Fruit fly (Drosophila melanogaster) whole organism, adult: Measurements from ENCODE around the gene Ncoa6.
A peak's percentile ranks its signal among the peaks of the same experiment; 100 is the strongest.

Experiments used
- CG11617 ChIP-seq: fragments of 200-800 bp; sonication (Bioruptor generic); optimal IDR thresholded peaks from 2 replicates; lab custom pipeline; 2017; ENCODE audit warnings: mild to moderate bottlenecking, missing biosample characterization, missing genetic modification reagents, missing genetic modification characterization
- CG12768 ChIP-seq: fragments of 200-800 bp; sonication (Bioruptor generic); optimal IDR thresholded peaks from 2 replicates; lab custom pipeline; 2017; ENCODE audit warnings: missing biosample characterization, missing genetic modification characterization, mild to moderate bottlenecking, moderate library complexity, missing genetic modification reagents
- CG14711 ChIP-seq: fragments of 200-800 bp; sonication (Bioruptor generic); optimal IDR thresholded peaks from 2 replicates; lab custom pipeline; 2018; ENCODE audit warnings: missing biosample characterization, mild to moderate bottlenecking, missing genetic modification characterization, moderate library complexity
- CG1620 ChIP-seq: fragments of 200-800 bp; sonication (Bioruptor generic); optimal IDR thresholded peaks from 2 replicates; lab custom pipeline; 2016; ENCODE audit warnings: missing biosample characterization, missing genetic modification characterization
- CG33017 ChIP-seq: fragments of 200-800 bp; sonication (Bioruptor generic); optimal IDR thresholded peaks from 2 replicates; lab custom pipeline; 2018; ENCODE audit warnings: missing biosample characterization, mild to moderate bottlenecking, missing genetic modification characterization, moderate library complexity
- CG5204 ChIP-seq: fragments of 200-800 bp; sonication (Bioruptor generic); optimal IDR thresholded peaks from 2 replicates; lab custom pipeline; 2016; ENCODE audit warnings: missing biosample characterization, missing genetic modification characterization
- CG7045 ChIP-seq: fragments of 200-800 bp; sonication (Bioruptor generic); optimal IDR thresholded peaks from 2 replicates; lab custom pipeline; 2017; ENCODE audit warnings: missing biosample characterization, mild to moderate bottlenecking, missing genetic modification characterization
- CG7101 ChIP-seq: fragments of 200-800 bp; sonication (Bioruptor generic); optimal IDR thresholded peaks from 2 replicates; lab custom pipeline; 2018; ENCODE audit warnings: missing biosample characterization, mild to moderate bottlenecking, missing genetic modification characterization, moderate library complexity
- Clk ChIP-seq: fragments of 200-800 bp; sonication (Bioruptor generic); optimal IDR thresholded peaks from 2 replicates; lab custom pipeline; 2017; ENCODE audit warnings: missing biosample characterization, missing genetic modification characterization
- Crg-1 ChIP-seq: fragments of 200-800 bp; sonication (Bioruptor generic); optimal IDR thresholded peaks from 2 replicates; lab custom pipeline; 2016; ENCODE audit warnings: missing biosample characterization, missing genetic modification characterization
- Hr96 ChIP-seq: fragments of 200-800 bp; sonication (Bioruptor generic); optimal IDR thresholded peaks from 2 replicates; lab custom pipeline; 2016; ENCODE audit warnings: missing biosample characterization, missing genetic modification characterization
- Mnt ChIP-seq: fragments of 200-800 bp; sonication (Bioruptor generic); optimal IDR thresholded peaks from 2 replicates; lab custom pipeline; 2016; ENCODE audit warnings: missing biosample characterization, mild to moderate bottlenecking, missing genetic modification characterization
- bab1 ChIP-seq: fragments of 200-800 bp; sonication (Bioruptor generic); optimal IDR thresholded peaks from 3 replicates; lab custom pipeline; 2019; ENCODE audit warnings: missing biosample characterization, mild to moderate bottlenecking, missing genetic modification characterization, moderate library complexity
- cic ChIP-seq: fragments of 200-800 bp; sonication (Bioruptor generic); optimal IDR thresholded peaks from 2 replicates; lab custom pipeline; 2017; ENCODE audit warnings: missing biosample characterization, mild to moderate bottlenecking, missing genetic modification characterization, moderate library complexity
- cnc ChIP-seq, 2 experiments: fragments of >200 bp; optimal IDR thresholded peaks; 2 replicates each; lab custom pipeline; 2017
- kay ChIP-seq: fragments of 200-800 bp; sonication (Bioruptor generic); peaks from one replicate; lab custom pipeline; 2016; ENCODE audit warnings: missing biosample characterization, missing genetic modification characterization, borderline replicate concordance
- ovo ChIP-seq: fragments of 200-800 bp; sonication (Bioruptor generic); optimal IDR thresholded peaks from 2 replicates; lab custom pipeline; 2016; ENCODE audit warnings: missing biosample characterization, missing genetic modification characterization
- pad ChIP-seq: fragments of 200-800 bp; sonication (Bioruptor generic); optimal IDR thresholded peaks from 3 replicates; lab custom pipeline; 2017; ENCODE audit warnings: missing biosample characterization, missing genetic modification characterization, mild to moderate bottlenecking, moderate library complexity, missing genetic modification reagents
- tj ChIP-seq: fragments of 200-800 bp; sonication (Bioruptor generic); optimal IDR thresholded peaks from 3 replicates; lab custom pipeline; 2017; ENCODE audit warnings: missing biosample characterization, mild to moderate bottlenecking, missing genetic modification characterization, moderate library complexity
- toe ChIP-seq: fragments of 200-800 bp; sonication (Bioruptor generic); optimal IDR thresholded peaks from 2 replicates; lab custom pipeline; 2016; ENCODE audit warnings: missing biosample characterization, missing genetic modification characterization

The Ncoa6 gene

DNA sequence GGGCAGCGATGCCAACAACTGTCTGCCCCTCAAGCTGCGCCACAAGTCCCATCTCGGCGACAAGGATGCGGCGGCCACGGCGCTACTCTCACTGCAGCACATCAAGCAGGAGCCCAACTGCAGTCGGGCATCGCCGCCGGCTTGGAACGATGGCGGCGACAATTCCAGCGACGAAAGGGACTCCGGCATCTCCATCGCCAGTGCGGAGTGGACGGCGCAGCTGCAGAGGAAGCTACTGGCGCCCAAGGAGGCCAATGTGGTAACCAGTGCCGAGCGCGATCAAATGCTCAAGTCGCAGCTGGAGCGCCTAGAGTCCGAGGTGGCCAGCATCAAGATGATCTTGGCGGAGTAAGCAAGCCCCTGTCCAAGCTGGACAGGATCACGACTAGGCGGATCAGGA lies 17.1 kb downstream of the Ncoa6 start:
- TF ChIP-seq CG12768 (GFP tag; lab: Kevin White, UChicago) (no peak), CG14711 (no peak), Crg-1 (GFP tag; lab: Kevin White, UChicago) (no peak), Hr96 (GFP tag; lab: Kevin White, UChicago) (no peak), Mnt (GFP tag; lab: Kevin White, UChicago) (no peak), bab1 (GFP tag; lab: Kevin White, UChicago) (no peak), CG1620 (GFP tag; lab: Kevin White, UChicago) (no peak), cnc (optimal IDR thresholded peaks at IDR 0.05; lab: Kevin White, UChicago) (no peak), cic (GFP tag; lab: Kevin White, UChicago) (no peak), toe (GFP tag; lab: Kevin White, UChicago) (no peak)

- peak; percentile 2 for TF ChIP-seq ovo (GFP tag; lab: Kevin White, UChicago)
- TF ChIP-seq CG7101: peak; percentile 42
- no peak for TF ChIP-seq Crg-1 (GFP tag; lab: Kevin White, UChicago)
- TF ChIP-seq Hr96 (GFP tag; lab: Kevin White, UChicago): peak; percentile 33
- TF ChIP-seq Clk: peak; percentile 58
- TF ChIP-seq bab1 (GFP tag; lab: Kevin White, UChicago): no peak
- peak in 1 of 2 experiments; percentile 14 for TF ChIP-seq cnc (optimal IDR thresholded peaks at IDR 0.05; lab: Kevin White, UChicago)
- TF ChIP-seq CG14711: peak; percentile 21
- peak; percentile 84 for TF ChIP-seq CG12768 (GFP tag; lab: Kevin White, UChicago)
- no peak for TF ChIP-seq CG5204 (GFP tag; lab: Kevin White, UChicago)
- TF ChIP-seq toe (GFP tag; lab: Kevin White, UChicago): peak; percentile 43
- TF ChIP-seq kay (GFP tag; lab: Kevin White, UChicago): peak; percentile 98
- peak; percentile 95 for TF ChIP-seq Mnt (GFP tag; lab: Kevin White, UChicago)
- TF ChIP-seq pad (GFP tag; lab: Kevin White, UChicago): peak; percentile 50
- TF ChIP-seq CG11617 (GFP tag; lab: Kevin White, UChicago): peak; percentile 47
- TF ChIP-seq CG7045: peak; percentile 49
- peak; percentile 66 for TF ChIP-seq CG33017
- TF ChIP-seq CG1620 (GFP tag; lab: Kevin White, UChicago): peak; percentile 22
- peak; percentile 51 for TF ChIP-seq tj (GFP tag; lab: Kevin White, UChicago)
- TF ChIP-seq cic (GFP tag; lab: Kevin White, UChicago): peak; percentile 98
These were observed 20.0 kb downstream of the Ncoa6 start for dm6 chr2L:5306373-5306997.

- TF ChIP-seq Mnt (GFP tag; lab: Kevin White, UChicago) (peak; percentile 91), CG12768 (GFP tag; lab: Kevin White, UChicago) (peak; percentile 91), Clk (peak; percentile 91), toe (GFP tag; lab: Kevin White, UChicago) (peak; percentile 63), CG33017 (no peak), CG7101 (no peak), Hr96 (GFP tag; lab: Kevin White, UChicago) (peak; percentile 22), kay (GFP tag; lab: Kevin White, UChicago) (peak; percentile 98), cic (GFP tag; lab: Kevin White, UChicago) (peak; percentile 99), ovo (GFP tag; lab: Kevin White, UChicago) (peak; percentile 56), tj (GFP tag; lab: Kevin White, UChicago) (peak; percentile 93), pad (GFP tag; lab: Kevin White, UChicago) (peak; percentile 29), Crg-1 (GFP tag; lab: Kevin White, UChicago) (no peak), bab1 (GFP tag; lab: Kevin White, UChicago) (peak; percentile 4)
These were observed 21.1 kb downstream of the Ncoa6 start for dm6 chr2L:5305240-5305875.

dm6 chr2L:5304367-5304766 lies 22.1 kb downstream of the Ncoa6 start:
- TF ChIP-seq Clk (no peak), CG7101 (peak; percentile 47), bab1 (GFP tag; lab: Kevin White, UChicago) (no peak), Mnt (GFP tag; lab: Kevin White, UChicago) (peak; percentile 15), tj (GFP tag; lab: Kevin White, UChicago) (no peak), CG33017 (peak; percentile 11), CG7045 (peak; percentile 24), CG1620 (GFP tag; lab: Kevin White, UChicago) (no peak), ovo (GFP tag; lab: Kevin White, UChicago) (peak; percentile 11), Hr96 (GFP tag; lab: Kevin White, UChicago) (peak; percentile 37), CG5204 (GFP tag; lab: Kevin White, UChicago) (no peak), kay (GFP tag; lab: Kevin White, UChicago) (peak; percentile 92), CG14711 (peak; percentile 30), pad (GFP tag; lab: Kevin White, UChicago) (no peak), CG12768 (GFP tag; lab: Kevin White, UChicago) (peak; percentile 24), toe (GFP tag; lab: Kevin White, UChicago) (no peak), CG11617 (GFP tag; lab: Kevin White, UChicago) (no peak), cnc (optimal IDR thresholded peaks at IDR 0.05; lab: Kevin White, UChicago) (no peak), cic (GFP tag; lab: Kevin White, UChicago) (peak; percentile 67), Crg-1 (GFP tag; lab: Kevin White, UChicago) (peak; percentile 32)
